Worm (Caenorhabditis elegans): ENCODE data around the gene B0280.2.

- TF ChIP-seq him-1 (tag; optimal IDR thresholded peaks at IDR 0.05) (no peak), dao-5 (tag; optimal IDR thresholded peaks at IDR 0.05) (no peak), W03F9.2 (tag; optimal IDR thresholded peaks at IDR 0.05) (no peak)
Observed at ce11 chrIII:7103940-7104440, 20.5 kb upstream of the B0280.2 start, which contains the start of gene cpg-2.
